Worm (Caenorhabditis elegans) whole organism, L3 larva: Measurements from ENCODE around the gene zzz-1.
A peak's percentile ranks its signal among the peaks of the same experiment; 100 is the strongest.

Experiments used
- R02D3.7 ChIP-seq: fragments of 150-350 bp; optimal IDR thresholded peaks from 2 replicates; lab custom pipeline; 2014; ENCODE audit warnings: missing biosample characterization, missing genetic modification characterization
- ZK546.5 ChIP-seq: sonication (generic microtip); optimal IDR thresholded peaks from 2 replicates; lab custom pipeline; 2017; ENCODE audit warnings: missing biosample characterization, missing genetic modification characterization
- ama-1 ChIP-seq: fragments of 150-350 bp; optimal IDR thresholded peaks from 2 replicates; lab custom pipeline; 2018
- ceh-16 ChIP-seq: sonication (generic microtip); optimal IDR thresholded peaks from 2 replicates; lab custom pipeline; 2017; ENCODE audit warnings: missing biosample characterization, missing genetic modification characterization
- ceh-28 ChIP-seq: fragments of 150-350 bp; optimal IDR thresholded peaks from 2 replicates; lab custom pipeline; 2014; ENCODE audit warnings: missing biosample characterization, missing genetic modification reagents, missing genetic modification characterization
- ceh-82 ChIP-seq: fragments of 150-350 bp; optimal IDR thresholded peaks from 2 replicates; lab custom pipeline; 2014; ENCODE audit warnings: missing biosample characterization, missing genetic modification characterization
- ceh-9 ChIP-seq: sonication (generic microtip); optimal IDR thresholded peaks from 2 replicates; lab custom pipeline; 2018; ENCODE audit warnings: missing biosample characterization, missing genetic modification characterization
- daf-12 ChIP-seq: fragments of 150-350 bp; optimal IDR thresholded peaks from 2 replicates; lab custom pipeline; 2014; ENCODE audit warnings: missing biosample characterization, missing genetic modification reagents, missing genetic modification characterization
- egl-27 ChIP-seq: sonication (generic microtip); optimal IDR thresholded peaks from 4 replicates; lab custom pipeline; 2017; ENCODE audit warnings: missing biosample characterization, missing genetic modification reagents, missing genetic modification characterization
- egl-5 ChIP-seq: fragments of 150-350 bp; optimal IDR thresholded peaks from 2 replicates; lab custom pipeline; 2017; ENCODE audit warnings: missing biosample characterization, missing genetic modification reagents, missing genetic modification characterization, inconsistent platforms
- elt-1 ChIP-seq: fragments of 150-350 bp; optimal IDR thresholded peaks from 2 replicates; lab custom pipeline; 2014; ENCODE audit warnings: missing biosample characterization, missing genetic modification characterization
- elt-2 ChIP-seq: sonication (generic microtip); optimal IDR thresholded peaks from 2 replicates; lab custom pipeline; 2016; ENCODE audit warnings: missing genetic modification reagents, mild to moderate bottlenecking, missing genetic modification characterization, missing compliant biosample characterization
- elt-3 ChIP-seq, 3 experiments: fragments of 150-350 bp in 1 of 3; sonication (generic microtip) in 2 of 3; optimal IDR thresholded peaks; 2 replicates in 2 of 3; 4 replicates in 1 of 3; lab custom pipeline; 2014 to 2017; ENCODE audit warnings: missing biosample characterization in 3 of 3, missing genetic modification characterization in 3 of 3
- eor-1 ChIP-seq, 2 experiments: fragments of 150-350 bp; optimal IDR thresholded peaks; 2 replicates each; lab custom pipeline; 2014 to 2018; ENCODE audit warnings: missing biosample characterization in 2 of 2, missing genetic modification characterization in 2 of 2
- fkh-10 ChIP-seq: sonication (generic microtip); optimal IDR thresholded peaks from 2 replicates; lab custom pipeline; 2017; ENCODE audit warnings: missing biosample characterization, missing genetic modification reagents, missing genetic modification characterization
- fkh-2 ChIP-seq: fragments of 150-350 bp; optimal IDR thresholded peaks from 2 replicates; lab custom pipeline; 2014; ENCODE audit warnings: missing biosample characterization, missing genetic modification reagents, missing genetic modification characterization
- fos-1 ChIP-seq: fragments of 150-350 bp; optimal IDR thresholded peaks from 2 replicates; lab custom pipeline; 2014; ENCODE audit warnings: missing biosample characterization, missing genetic modification characterization
- hmg-11 ChIP-seq: sonication (generic microtip); optimal IDR thresholded peaks from 2 replicates; lab custom pipeline; 2016; ENCODE audit warnings: missing genetic modification characterization, missing compliant biosample characterization
- jun-1 ChIP-seq: fragments of 150-350 bp; optimal IDR thresholded peaks from 2 replicates; lab custom pipeline; 2014; ENCODE audit warnings: missing biosample characterization, missing genetic modification reagents, missing genetic modification characterization
- lin-15B ChIP-seq: fragments of 150-350 bp; optimal IDR thresholded peaks from 2 replicates; lab custom pipeline; 2014; ENCODE audit warnings: missing biosample characterization, missing genetic modification characterization
- lin-39 ChIP-seq: fragments of 150-350 bp; optimal IDR thresholded peaks from 2 replicates; lab custom pipeline; 2018; ENCODE audit warnings: missing biosample characterization, missing genetic modification reagents, missing genetic modification characterization
- lsy-12 ChIP-seq: sonication (generic microtip); optimal IDR thresholded peaks from 2 replicates; lab custom pipeline; 2016; ENCODE audit warnings: mild to moderate bottlenecking, missing genetic modification characterization, missing compliant biosample characterization
- mdl-1 ChIP-seq: fragments of 150-350 bp; optimal IDR thresholded peaks from 2 replicates; lab custom pipeline; 2014; ENCODE audit warnings: missing biosample characterization, missing genetic modification characterization
- nfya-1 ChIP-seq: sonication (generic microtip); optimal IDR thresholded peaks from 2 replicates; lab custom pipeline; 2017; ENCODE audit warnings: missing genetic modification characterization, mild to moderate bottlenecking, missing compliant biosample characterization, antibody characterized with exemption, moderate library complexity; ENCODE audit not compliant: insufficient read depth
- nhr-11 ChIP-seq: fragments of 150-350 bp; optimal IDR thresholded peaks from 2 replicates; lab custom pipeline; 2014; ENCODE audit warnings: missing biosample characterization, missing genetic modification characterization
- nhr-12 ChIP-seq: fragments of 150-350 bp; optimal IDR thresholded peaks from 2 replicates; lab custom pipeline; 2014; ENCODE audit warnings: missing biosample characterization, missing genetic modification characterization
- nhr-23 ChIP-seq: fragments of 150-350 bp; optimal IDR thresholded peaks from 2 replicates; lab custom pipeline; 2014; ENCODE audit warnings: missing biosample characterization, missing genetic modification reagents, missing genetic modification characterization
- nhr-237 ChIP-seq: fragments of 150-350 bp; optimal IDR thresholded peaks from 2 replicates; lab custom pipeline; 2014; ENCODE audit warnings: missing biosample characterization, missing genetic modification characterization
- nhr-25 ChIP-seq: sonication (generic microtip); optimal IDR thresholded peaks from 2 replicates; lab custom pipeline; 2017; ENCODE audit warnings: missing biosample characterization, missing genetic modification characterization
- nhr-43 ChIP-seq: sonication (generic microtip); optimal IDR thresholded peaks from 2 replicates; lab custom pipeline; 2016; ENCODE audit warnings: mild to moderate bottlenecking, missing genetic modification characterization, missing compliant biosample characterization; ENCODE audit not compliant: poor library complexity, severe bottlenecking
- nhr-67 ChIP-seq: fragments of 150-350 bp; optimal IDR thresholded peaks from 2 replicates; lab custom pipeline; 2014; ENCODE audit warnings: missing biosample characterization, missing genetic modification characterization
- nhr-76 ChIP-seq: fragments of 150-350 bp; sonication (generic microtip); optimal IDR thresholded peaks from 5 replicates; lab custom pipeline; 2014; ENCODE audit warnings: missing biosample characterization, missing genetic modification characterization
- nhr-77 ChIP-seq: fragments of 150-350 bp; optimal IDR thresholded peaks from 2 replicates; lab custom pipeline; 2014; ENCODE audit warnings: missing biosample characterization, missing genetic modification characterization
- pha-4 ChIP-seq: fragments of 150-350 bp; optimal IDR thresholded peaks from 2 replicates; lab custom pipeline; 2014; ENCODE audit warnings: missing biosample characterization, missing genetic modification reagents, missing genetic modification characterization
- pqm-1 ChIP-seq: fragments of 150-350 bp; optimal IDR thresholded peaks from 2 replicates; lab custom pipeline; 2017; ENCODE audit warnings: missing biosample characterization, missing genetic modification characterization, inconsistent platforms
- sea-2 ChIP-seq: fragments of 150-350 bp; sonication (generic microtip); optimal IDR thresholded peaks from 4 replicates; lab custom pipeline; 2014; ENCODE audit warnings: missing biosample characterization, missing genetic modification reagents, missing genetic modification characterization
- skn-1 ChIP-seq: fragments of 150-350 bp; optimal IDR thresholded peaks from 2 replicates; lab custom pipeline; 2014; ENCODE audit warnings: missing biosample characterization, missing genetic modification characterization
- snpc-4 ChIP-seq: fragments of 150-350 bp; optimal IDR thresholded peaks from 2 replicates; lab custom pipeline; 2014; ENCODE audit warnings: missing biosample characterization, missing genetic modification characterization
- tbx-2 ChIP-seq: sonication (generic microtip); optimal IDR thresholded peaks from 2 replicates; lab custom pipeline; 2016; ENCODE audit warnings: mild to moderate bottlenecking, missing genetic modification characterization, missing compliant biosample characterization
- unc-39 ChIP-seq: sonication (generic microtip); optimal IDR thresholded peaks from 4 replicates; lab custom pipeline; 2017; ENCODE audit warnings: missing biosample characterization, missing genetic modification characterization
- unc-62 ChIP-seq: fragments of 150-350 bp; sonication (generic microtip); optimal IDR thresholded peaks from 4 replicates; lab custom pipeline; 2014; ENCODE audit warnings: missing biosample characterization, missing genetic modification reagents, missing genetic modification characterization
- ztf-11 ChIP-seq: fragments of 150-350 bp; optimal IDR thresholded peaks from 2 replicates; lab custom pipeline; 2014; ENCODE audit warnings: missing biosample characterization, missing genetic modification characterization
- ztf-4 ChIP-seq: fragments of 150-350 bp; optimal IDR thresholded peaks from 2 replicates; lab custom pipeline; 2014; ENCODE audit warnings: missing biosample characterization, missing genetic modification characterization

The zzz-1 gene

ce11 chrV:10951655-10952278 is 42.8 kb upstream of the zzz-1 start, which contains the start of gene F17C11.4:
F17C11.4 (plus strand) TSS chrV:10951860.
- TF ChIP-seq mdl-1 (no peak), unc-62 (GFP tag; lab: Kevin White, UChicago) (peak; percentile 53), egl-5 (tag; lab: Kevin White, UChicago) (peak; percentile 81), egl-27 (tag; lab: Kevin White, UChicago) (no peak), snpc-4 (tag; lab: Kevin White, UChicago) (peak; percentile 51), nhr-237 (tag; lab: Kevin White, UChicago) (no peak), ZK546.5 (tag; lab: Kevin White, UChicago) (no peak), elt-3 (tag; optimal IDR thresholded peaks at IDR 0.05; lab: Kevin White, UChicago) (no peak), nhr-25 (tag; lab: Kevin White, UChicago) (peak; percentile 87), skn-1 (tag; lab: Kevin White, UChicago) (no peak), elt-2 (peak; percentile 83), tbx-2 (tag; lab: Kevin White, UChicago) (peak; percentile 28), nhr-12 (tag; lab: Kevin White, UChicago) (no peak), elt-1 (tag; lab: Kevin White, UChicago) (no peak), lsy-12 (tag; lab: Kevin White, UChicago) (peak; percentile 43), fos-1 (tag; lab: Kevin White, UChicago) (peak; percentile 14), unc-39 (tag; lab: Kevin White, UChicago) (no peak), nhr-23 (tag; lab: Kevin White, UChicago) (peak; percentile 57), R02D3.7 (tag; lab: Kevin White, UChicago) (no peak), fkh-2 (no peak), ztf-11 (tag; lab: Kevin White, UChicago) (no peak), nhr-77 (tag; lab: Kevin White, UChicago) (no peak), eor-1 (tag; optimal IDR thresholded peaks at IDR 0.05; lab: Kevin White, UChicago) (no peak), nfya-1 (tag; lab: Kevin White, UChicago) (peak; percentile 75), ceh-28 (no peak), fkh-10 (GFP tag; lab: Kevin White, UChicago) (peak; percentile 9), ceh-82 (tag; lab: Kevin White, UChicago) (no peak), lin-15B (tag; lab: Kevin White, UChicago) (peak; percentile 1), ztf-4 (tag; lab: Kevin White, UChicago) (no peak), daf-12 (no peak), pqm-1 (tag; lab: Kevin White, UChicago) (no peak), jun-1 (tag; lab: Kevin White, UChicago) (peak; percentile 80), hmg-11 (tag; lab: Kevin White, UChicago) (peak; percentile 74), nhr-11 (tag; lab: Kevin White, UChicago) (peak; percentile 47), nhr-76 (tag; lab: Kevin White, UChicago) (no peak), nhr-67 (tag; lab: Kevin White, UChicago) (no peak), pha-4 (tag; lab: Kevin White, UChicago) (peak; percentile 43), nhr-43 (peak; percentile 88), ceh-16 (tag; lab: Kevin White, UChicago) (no peak), lin-39 (peak; percentile 0), ceh-9 (tag; lab: Kevin White, UChicago) (no peak), ama-1 (lab: Kevin White, UChicago) (peak; percentile 46)
- TF ChIP-seq, all 47 proteins: peak for 19

ce11 chrV:10949511-10949910 is 40.5 kb upstream of the zzz-1 start, which contains the start of gene col-153:
col-153 (plus strand) TSS chrV:10949811.
- TF ChIP-seq nhr-67 (tag; lab: Kevin White, UChicago), result no peak
- no peak for TF ChIP-seq nhr-23 (tag; lab: Kevin White, UChicago)
- TF ChIP-seq egl-5 (tag; lab: Kevin White, UChicago), result no peak
- no peak for TF ChIP-seq fkh-10 (GFP tag; lab: Kevin White, UChicago)
- no peak for TF ChIP-seq nhr-11 (tag; lab: Kevin White, UChicago)
- TF ChIP-seq sea-2 (GFP tag; lab: Kevin White, UChicago), result no peak
- TF ChIP-seq fos-1 (tag; lab: Kevin White, UChicago), result no peak
- no peak for TF ChIP-seq nfya-1 (tag; lab: Kevin White, UChicago)
